Worm (Caenorhabditis elegans) whole organism, mixed stage, embryonic: ENCODE measurements around the gene grl-23.

Experiments
- elt-3 ChIP-seq: fragments of 150-350 bp; optimal IDR thresholded peaks from 2 replicates; lab custom pipeline; 2014; ENCODE audit warnings: missing biosample characterization, missing genetic modification characterization
- ham-2 ChIP-seq: fragments of 200-800 bp; sonication (Bioruptor generic); optimal IDR thresholded peaks from 2 replicates; lab custom pipeline; 2018; ENCODE audit warnings: mild to moderate bottlenecking, missing genetic modification characterization, missing compliant biosample characterization
- mep-1 ChIP-seq: fragments of 150-350 bp; optimal IDR thresholded peaks from 2 replicates; lab custom pipeline; 2017; ENCODE audit warnings: missing biosample characterization, missing genetic modification reagents, missing genetic modification characterization, inconsistent platforms
- nhr-2 ChIP-seq: fragments of 150-350 bp; optimal IDR thresholded peaks from 2 replicates; lab custom pipeline; 2014; ENCODE audit warnings: missing biosample characterization, missing genetic modification characterization
- nhr-237 ChIP-seq: fragments of 150-350 bp; optimal IDR thresholded peaks from 2 replicates; lab custom pipeline; 2014; ENCODE audit warnings: missing biosample characterization, missing genetic modification characterization
- nhr-28 ChIP-seq: fragments of 150-350 bp; optimal IDR thresholded peaks from 2 replicates; lab custom pipeline; 2014; ENCODE audit warnings: missing biosample characterization, missing genetic modification characterization
- nhr-76 ChIP-seq: sonication (generic microtip); optimal IDR thresholded peaks from 2 replicates; lab custom pipeline; 2017; ENCODE audit warnings: missing biosample characterization, missing genetic modification characterization
- pha-4 ChIP-seq: fragments of 150-350 bp; optimal IDR thresholded peaks from 2 replicates; lab custom pipeline; 2018; ENCODE audit warnings: missing biosample characterization, missing genetic modification reagents, missing genetic modification characterization
- snpc-4 ChIP-seq: fragments of 150-350 bp; optimal IDR thresholded peaks from 2 replicates; lab custom pipeline; 2014; ENCODE audit warnings: missing biosample characterization, missing genetic modification characterization
- sptf-1 ChIP-seq: sonication (generic microtip); optimal IDR thresholded peaks from 2 replicates; lab custom pipeline; 2017; ENCODE audit warnings: mild to moderate bottlenecking, missing genetic modification characterization, moderate library complexity, missing compliant biosample characterization
- unc-39 ChIP-seq: fragments of 150-350 bp; optimal IDR thresholded peaks from 2 replicates; lab custom pipeline; 2014; ENCODE audit warnings: missing biosample characterization, missing genetic modification characterization
- unc-62 ChIP-seq: fragments of 150-350 bp; optimal IDR thresholded peaks from 2 replicates; lab custom pipeline; 2014; ENCODE audit warnings: missing biosample characterization, missing genetic modification reagents, missing genetic modification characterization
- ztf-11 ChIP-seq: fragments of 150-350 bp; optimal IDR thresholded peaks from 2 replicates; lab custom pipeline; 2014; ENCODE audit warnings: missing biosample characterization, missing genetic modification characterization

DNA sequence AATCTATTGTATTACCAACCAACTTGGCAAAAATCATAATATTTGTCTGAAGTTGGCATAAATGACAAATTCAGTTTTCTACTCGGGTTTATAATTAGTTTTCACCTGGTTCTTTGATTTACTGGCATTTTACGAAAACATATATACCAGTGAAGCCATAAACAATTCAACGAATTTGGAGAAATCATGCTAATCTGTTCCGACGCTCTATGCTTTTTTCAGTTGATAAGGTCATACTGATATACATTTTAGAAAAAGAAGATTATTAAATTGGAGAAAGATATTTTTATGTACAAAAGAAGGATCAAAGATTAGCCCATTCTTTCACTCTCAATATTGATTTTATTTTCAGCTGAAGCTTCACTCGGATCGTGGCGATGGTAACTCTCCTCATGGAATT lies 10.1 kb upstream of the grl-23 start:
- TF ChIP-seq nhr-2 (no peak), nhr-76 (no peak), unc-62 (GFP tag; lab: Kevin White, UChicago) (no peak), ztf-11 (no peak), nhr-237 (tag; lab: Kevin White, UChicago) (no peak), sptf-1 (tag; lab: Kevin White, UChicago) (no peak), elt-3 (tag; lab: Kevin White, UChicago) (no peak), snpc-4 (tag; lab: Kevin White, UChicago) (no peak), ham-2 (GFP tag; lab: Kevin White, UChicago) (no peak), unc-39 (tag; lab: Kevin White, UChicago) (no peak), nhr-28 (tag; lab: Kevin White, UChicago) (no peak), pha-4 (tag; lab: Kevin White, UChicago) (no peak), mep-1 (no peak)
